Fruit fly (Drosophila melanogaster): ENCODE results near the gene ftz.

- TF ChIP-seq CTCF (optimal IDR thresholded peaks at IDR 0.05) (no peak), CG8478 (optimal IDR thresholded peaks at IDR 0.05) (no peak)
These were observed 45.3 kb downstream of the ftz start for dm6 chr3R:6909418-6909817.
